Worm (Caenorhabditis elegans) whole organism, early embryonic: ENCODE results near the gene C03H5.3.

ENCODE experiments used
- B0310.2 ChIP-seq: sonication (generic microtip); optimal IDR thresholded peaks from 2 replicates; lab custom pipeline; 2016; ENCODE audit warnings: mild to moderate bottlenecking, missing genetic modification characterization, missing compliant biosample characterization
- ama-1 ChIP-seq: fragments of 150-350 bp; optimal IDR thresholded peaks from 2 replicates; lab custom pipeline; 2014
- ceh-13 ChIP-seq: fragments of 200-800 bp; sonication (Bioruptor generic); optimal IDR thresholded peaks from 2 replicates; lab custom pipeline; 2018; ENCODE audit warnings: mild to moderate bottlenecking, missing genetic modification characterization, missing compliant biosample characterization
- ets-7 ChIP-seq: sonication (generic microtip); optimal IDR thresholded peaks from 2 replicates; lab custom pipeline; 2016; ENCODE audit warnings: missing genotype, missing genetic modification characterization, missing compliant biosample characterization
- flt-1 ChIP-seq: fragments of 200-800 bp; sonication (Bioruptor generic); IDR thresholded peaks from 2 replicates; pipeline ENCODE4 v1.3.6; 2022; ENCODE audit warnings: missing genetic modification characterization, missing compliant biosample characterization
- hmbx-1 ChIP-seq: sonication (generic microtip); optimal IDR thresholded peaks from 2 replicates; lab custom pipeline; 2016; ENCODE audit warnings: mild to moderate bottlenecking, missing genetic modification characterization, missing compliant biosample characterization
- hmg-4 ChIP-seq: fragments of 200-800 bp; sonication (Bioruptor generic); optimal IDR thresholded peaks from 2 replicates; lab custom pipeline; 2018; ENCODE audit warnings: mild to moderate bottlenecking, missing genetic modification characterization, missing compliant biosample characterization
- hnd-1 ChIP-seq: sonication (generic microtip); optimal IDR thresholded peaks from 2 replicates; lab custom pipeline; 2016; ENCODE audit warnings: missing genetic modification characterization, missing compliant biosample characterization
- scrt-1 ChIP-seq: fragments of 200-800 bp; sonication (Bioruptor generic); IDR thresholded peaks from 2 replicates; pipeline ENCODE4 v1.3.6; 2022; ENCODE audit warnings: missing genetic modification characterization, missing compliant biosample characterization
- tbx-11 ChIP-seq: fragments of 200-800 bp; sonication (Bioruptor generic); IDR thresholded peaks from 2 replicates; pipeline ENCODE4 v1.3.6; 2022; ENCODE audit warnings: missing genetic modification characterization, missing compliant biosample characterization
- tbx-37 ChIP-seq: fragments of 200-800 bp; sonication (Bioruptor generic); conservative IDR thresholded peaks from 2 replicates; pipeline ENCODE4 v1.3.6; 2022; ENCODE audit warnings: missing genetic modification reagents, missing genetic modification characterization, missing compliant biosample characterization
- tra-4 ChIP-seq: sonication (generic microtip); optimal IDR thresholded peaks from 2 replicates; lab custom pipeline; 2017; ENCODE audit warnings: missing genetic modification characterization, missing compliant biosample characterization

DNA sequence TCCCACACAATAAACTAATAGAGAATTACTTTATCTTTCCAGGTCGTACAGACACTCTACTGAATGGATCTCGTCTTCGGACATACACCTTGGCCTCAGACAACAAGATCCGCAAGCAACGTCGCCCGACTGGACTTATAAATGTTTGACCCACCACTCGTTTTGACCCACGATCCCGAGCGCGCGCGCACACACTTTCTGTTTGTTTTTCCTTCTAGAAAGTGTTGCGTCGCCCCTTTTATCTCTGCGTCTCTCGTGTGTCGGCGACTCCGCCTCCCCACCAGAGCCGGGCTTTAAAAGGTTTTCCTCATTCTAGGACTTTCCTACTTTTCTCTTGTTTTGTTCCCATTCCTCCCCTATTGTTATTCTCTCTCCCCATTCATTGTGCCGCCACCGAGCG is 51.4 kb downstream of the C03H5.3 start:
- TF ChIP-seq flt-1 (no peak), B0310.2 (no peak), ama-1 (no peak), hnd-1 (tag; lab: Kevin White, UChicago) (no peak), tra-4 (no peak), hmbx-1 (tag; lab: Kevin White, UChicago) (no peak), ceh-13 (GFP tag; lab: Kevin White, UChicago) (no peak), tbx-37 (GFP tag; lab: Robert Waterston, UW) (no peak), scrt-1 (GFP tag; lab: Robert Waterston, UW) (no peak), hmg-4 (GFP tag; lab: Kevin White, UChicago) (no peak), ets-7 (no peak), tbx-11 (GFP tag; lab: Robert Waterston, UW) (no peak)
